Worm (Caenorhabditis elegans) whole organism, mixed stage, embryonic: ENCODE measurements around the gene F35C11.6.

ENCODE experiments used
- blmp-1 ChIP-seq: fragments of 150-350 bp; optimal IDR thresholded peaks from 2 replicates; lab custom pipeline; 2014; ENCODE audit warnings: missing biosample characterization, missing genetic modification characterization
- elt-1 ChIP-seq: sonication (generic microtip); optimal IDR thresholded peaks from 2 replicates; lab custom pipeline; 2017; ENCODE audit warnings: missing genetic modification characterization, mild to moderate bottlenecking, missing compliant biosample characterization, antibody characterized with exemption, moderate library complexity, borderline replicate concordance; ENCODE audit not compliant: insufficient read depth
- elt-3 ChIP-seq: fragments of 150-350 bp; optimal IDR thresholded peaks from 2 replicates; lab custom pipeline; 2014; ENCODE audit warnings: missing biosample characterization, missing genetic modification characterization
- lsy-2 ChIP-seq: fragments of 150-350 bp; optimal IDR thresholded peaks from 2 replicates; lab custom pipeline; 2014; ENCODE audit warnings: missing biosample characterization, missing genetic modification characterization
- nhr-237 ChIP-seq: fragments of 150-350 bp; optimal IDR thresholded peaks from 2 replicates; lab custom pipeline; 2014; ENCODE audit warnings: missing biosample characterization, missing genetic modification characterization
- nhr-76 ChIP-seq: sonication (generic microtip); optimal IDR thresholded peaks from 2 replicates; lab custom pipeline; 2017; ENCODE audit warnings: missing biosample characterization, missing genetic modification characterization
- pha-4 ChIP-seq: fragments of 150-350 bp; optimal IDR thresholded peaks from 2 replicates; lab custom pipeline; 2018; ENCODE audit warnings: missing biosample characterization, missing genetic modification reagents, missing genetic modification characterization
- unc-39 ChIP-seq: fragments of 150-350 bp; optimal IDR thresholded peaks from 2 replicates; lab custom pipeline; 2014; ENCODE audit warnings: missing biosample characterization, missing genetic modification characterization
- unc-62 ChIP-seq: fragments of 150-350 bp; optimal IDR thresholded peaks from 2 replicates; lab custom pipeline; 2014; ENCODE audit warnings: missing biosample characterization, missing genetic modification reagents, missing genetic modification characterization

DNA sequence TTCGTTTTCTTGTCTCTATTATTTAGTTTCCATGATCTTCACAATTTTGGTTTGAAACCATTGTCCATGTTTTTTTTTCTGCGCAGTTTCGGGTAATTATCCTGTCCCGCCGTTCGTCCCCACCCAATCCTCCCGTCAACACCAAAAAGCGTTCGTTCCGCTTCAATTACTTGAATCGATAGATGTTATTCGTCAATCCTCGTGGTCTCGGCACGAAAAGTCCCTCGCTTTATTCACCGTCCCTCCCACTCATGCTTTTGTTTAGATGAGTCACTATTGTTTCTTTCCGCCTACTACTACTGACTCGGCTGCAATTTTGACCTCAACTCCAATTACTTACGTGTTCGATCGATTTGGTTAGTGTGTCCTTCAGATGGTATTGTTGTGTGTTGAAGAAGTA, 35.5 kb downstream of the F35C11.6 start:
- TF ChIP-seq pha-4 = no peak
- TF ChIP-seq nhr-76 (tag; lab: Kevin White, UChicago) = no peak
- no peak for TF ChIP-seq unc-39 (tag; lab: Kevin White, UChicago)
- no peak for TF ChIP-seq elt-1
- no peak for TF ChIP-seq lsy-2 (tag; lab: Kevin White, UChicago)
- TF ChIP-seq blmp-1 (tag; lab: Kevin White, UChicago) = no peak
- no peak for TF ChIP-seq unc-62
- TF ChIP-seq elt-3 (tag; lab: Kevin White, UChicago) = no peak
- no peak for TF ChIP-seq nhr-237 (tag; lab: Kevin White, UChicago)
